5 worm cellular contexts compared by ENCODE assay signal in genomic region chrX:14770336-14770735, ce11.
A peak's percentile ranks its signal among the peaks of the same experiment; 100 is the strongest.
TF ChIP-seq lines count a peak whose summit lies in the region.

No protein-coding gene starts in this region.

TF ChIP-seq in whole organism, L1 larva, 84 proteins besides CTCF, POLR2A, EP300 and RAD21:
- TF ChIP-seq ceh-63 (GFP tag; optimal IDR thresholded peaks at IDR 0.05; lab: Kevin White, UChicago) (no peak), pax-3 (tag; optimal IDR thresholded peaks at IDR 0.05; lab: Kevin White, UChicago) (no peak), elt-2 (tag; optimal IDR thresholded peaks at IDR 0.05; lab: Kevin White, UChicago) (peak; percentile 16), ztf-11 (tag; optimal IDR thresholded peaks at IDR 0.05; lab: Kevin White, UChicago) (no peak), mab-9 (GFP tag; IDR thresholded peaks at IDR 0.05; lab: Robert Waterston, UW) (no peak), vab-15 (tag; optimal IDR thresholded peaks at IDR 0.05; lab: Kevin White, UChicago) (no peak)
TF ChIP-seq in whole organism, L1 larva: peak in this region for 1.

TF ChIP-seq in whole organism, L2 larva, 48 proteins besides CTCF, POLR2A, EP300 and RAD21:
- TF ChIP-seq nhr-129 (tag; optimal IDR thresholded peaks at IDR 0.05; lab: Kevin White, UChicago) (no peak), lin-39 (tag; optimal IDR thresholded peaks at IDR 0.05; lab: Kevin White, UChicago) (no peak), C34F6.9 (tag; optimal IDR thresholded peaks at IDR 0.05; lab: Kevin White, UChicago) (no peak), sma-9 (GFP tag; optimal IDR thresholded peaks at IDR 0.05; lab: Kevin White, UChicago) (peak; percentile 43), sma-9 (tag; optimal IDR thresholded peaks at IDR 0.05; lab: Kevin White, UChicago) (no peak), nhr-21 (tag; optimal IDR thresholded peaks at IDR 0.05; lab: Kevin White, UChicago) (no peak), ama-1 (optimal IDR thresholded peaks at IDR 0.05; lab: Kevin White, UChicago) (no peak), fos-1 (tag; optimal IDR thresholded peaks at IDR 0.05; lab: Kevin White, UChicago) (peak; percentile 54)

TF ChIP-seq in whole organism, L3 larva, 47 proteins besides CTCF, POLR2A, EP300 and RAD21:
- TF ChIP-seq snpc-4 (tag; optimal IDR thresholded peaks at IDR 0.05; lab: Kevin White, UChicago) (no peak), elt-2 (tag; optimal IDR thresholded peaks at IDR 0.05; lab: Kevin White, UChicago) (peak; percentile 69), elt-3 (tag; optimal IDR thresholded peaks at IDR 0.05; lab: Kevin White, UChicago) (no peak), pqm-1 (tag; optimal IDR thresholded peaks at IDR 0.05; lab: Kevin White, UChicago) (peak; percentile 54)

TF ChIP-seq in whole organism, L4 larva, 104 proteins besides CTCF, POLR2A, EP300 and RAD21:
- TF ChIP-seq nhr-28 (tag; optimal IDR thresholded peaks at IDR 0.05; lab: Kevin White, UChicago) (peak; percentile 40), nhr-48 (tag; optimal IDR thresholded peaks at IDR 0.05; lab: Kevin White, UChicago) (no peak), aha-1 (tag; lab: Kevin White, UChicago) (peak; percentile 63), dmd-6 (GFP tag; IDR thresholded peaks at IDR 0.05; lab: Robert Waterston, UW) (peak; percentile 52), dve-1 (tag; optimal IDR thresholded peaks at IDR 0.05; lab: Kevin White, UChicago; ENCODE audit: insufficient read depth) (peak; percentile 1), pqm-1 (tag; optimal IDR thresholded peaks at IDR 0.05; lab: Kevin White, UChicago) (peak; percentile 65), hlh-11 (tag; optimal IDR thresholded peaks at IDR 0.05; lab: Kevin White, UChicago) (peak; percentile 6), lin-1 (GFP tag; IDR thresholded peaks at IDR 0.05; lab: Robert Waterston, UW) (no peak)
TF ChIP-seq in whole organism, L4 larva: peak in this region for 6.

TF ChIP-seq in whole organism, young adult, 124 proteins besides CTCF, POLR2A, EP300 and RAD21:
- no peak for TF ChIP-seq nfya-2 (GFP tag; IDR thresholded peaks at IDR 0.05; lab: Robert Waterston, UW)
- TF ChIP-seq nhr-80 (tag; optimal IDR thresholded peaks at IDR 0.05; lab: Kevin White, UChicago) = peak; percentile 79
- TF ChIP-seq F57A8.1 (GFP tag; optimal IDR thresholded peaks at IDR 0.05; lab: Kevin White, UChicago) = no peak
